Fruit fly (Drosophila melanogaster) S2 (cell line): ENCODE results near the gene CG10628.

ENCODE experiments used
- CG8478 ChIP-seq: fragments of >200 bp; optimal IDR thresholded peaks from 2 replicates; lab custom pipeline; 2018
- CTCF ChIP-seq, 2 experiments: fragments of >200 bp; optimal IDR thresholded peaks; 2 replicates each; lab custom pipeline; 2018

- TF ChIP-seq CG8478 (lab: Kevin White, UChicago) (no peak), CTCF (optimal IDR thresholded peaks at IDR 0.05; lab: Kevin White, UChicago) (no peak)
These were observed 33.2 kb upstream of the CG10628 start, which contains the start of the genes CdGAPr and CG10466 for dm6 chr2L:19791321-19792281.
